Fruit fly (Drosophila melanogaster): Measurements from ENCODE around the gene CG1636.

CG1636 gene

dm6 chrX:8240431-8240830, 32.8 kb upstream of the CG1636 start, which contains the start of gene CG2147 (continued):
- TF ChIP-seq Ets97D (GFP tag; optimal IDR thresholded peaks at IDR 0.05), result peak; percentile 30
- TF ChIP-seq tna (GFP tag; IDR thresholded peaks at IDR 0.05; ENCODE audit: partially characterized antibody), result peak; percentile 73
- TF ChIP-seq knrl (GFP tag; IDR thresholded peaks at IDR 0.05; ENCODE audit: partially characterized antibody), result peak; percentile 71; the same call in 2 of the 3 replicates
- TF ChIP-seq CG2116 (GFP tag; optimal IDR thresholded peaks at IDR 0.05), result peak; percentile 65
- TF ChIP-seq BEAF-32 (GFP tag; optimal IDR thresholded peaks at IDR 0.05), result peak; percentile 78
- TF ChIP-seq Sry-δ (GFP tag; optimal IDR thresholded peaks at IDR 0.05), result peak; percentile 70
- no peak for TF ChIP-seq CG15696 (tag; optimal IDR thresholded peaks at IDR 0.05)
- TF ChIP-seq zen2 (GFP tag; IDR thresholded peaks at IDR 0.05; ENCODE audit: partially characterized antibody), result peak; percentile 79
- TF ChIP-seq HLH54F (GFP tag; optimal IDR thresholded peaks at IDR 0.05), result no peak
- TF ChIP-seq unpg (GFP tag; optimal IDR thresholded peaks at IDR 0.05), result no peak
- peak; percentile 55 for TF ChIP-seq Med (GFP tag)
- no peak for TF ChIP-seq salm (tag; optimal IDR thresholded peaks at IDR 0.05)
- TF ChIP-seq CG2129 (GFP tag; IDR thresholded peaks at IDR 0.05; ENCODE audit: partially characterized antibody), result peak; percentile 29; the same call in 1 of the 2 replicates
- TF ChIP-seq Scr (GFP tag; IDR thresholded peaks at IDR 0.05; ENCODE audit: partially characterized antibody), result peak; percentile 81
- TF ChIP-seq Aef1 (GFP tag; IDR thresholded peaks at IDR 0.05), result no peak
- peak; percentile 10 for TF ChIP-seq CG14710 (tag; optimal IDR thresholded peaks at IDR 0.05)

DNA sequence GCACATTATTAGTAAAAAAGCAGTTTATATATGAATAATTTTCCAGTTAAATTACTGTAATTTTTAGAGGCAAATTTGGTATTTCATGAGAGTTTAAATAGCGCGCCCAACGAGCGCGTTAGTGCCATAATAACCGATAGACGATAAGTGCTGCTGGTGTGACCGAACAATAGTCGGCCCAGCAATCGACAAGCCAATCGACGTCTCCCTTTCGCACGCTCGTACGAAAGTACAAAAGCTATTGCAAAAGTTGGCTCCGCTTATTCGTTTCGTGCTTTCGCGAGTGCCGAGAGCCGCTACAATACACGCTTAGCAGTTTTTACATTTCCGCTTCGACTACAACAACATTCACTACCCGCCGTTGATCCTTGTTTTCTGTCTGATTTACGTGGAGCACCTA, 30.9 kb upstream of the CG1636 start, which contains the start of gene Trxr1:
Gene Trxr1 (plus strand): TSS at position 231 of the 400 bp plus-strand sequence.
- TF ChIP-seq CG1832 (GFP tag; optimal IDR thresholded peaks at IDR 0.05) (no peak), trh (GFP tag; optimal IDR thresholded peaks at IDR 0.05) (no peak), nmo (GFP tag; optimal IDR thresholded peaks at IDR 0.05) (no peak), Myb (GFP tag; optimal IDR thresholded peaks at IDR 0.05) (peak; percentile 10), ftz-f1 (GFP tag; optimal IDR thresholded peaks at IDR 0.05) (no peak), H2.0 (GFP tag; IDR thresholded peaks at IDR 0.05) (no peak), unc-4 (GFP tag; IDR thresholded peaks at IDR 0.05; ENCODE audit: partially characterized antibody) (peak; percentile 54), CG7745 (tag; optimal IDR thresholded peaks at IDR 0.05) (no peak), lilli (GFP tag; optimal IDR thresholded peaks at IDR 0.05) (peak; percentile 12), CG8765 (GFP tag; IDR thresholded peaks at IDR 0.05) (no peak), dm (GFP tag; optimal IDR thresholded peaks at IDR 0.05) (no peak), scrt (GFP tag; optimal IDR thresholded peaks at IDR 0.05) (no peak), cg (GFP tag; optimal IDR thresholded peaks at IDR 0.05) (no peak), inv (GFP tag; IDR thresholded peaks at IDR 0.05; ENCODE audit: partially characterized antibody) (0 out of 2 replicates have a peak, but pooled peaks have one; percentile 26), CG1647 (GFP tag; optimal IDR thresholded peaks at IDR 0.05) (no peak), sima (GFP tag; optimal IDR thresholded peaks at IDR 0.05) (no peak), hth (optimal IDR thresholded peaks at IDR 0.05) (no peak), Sry-β (GFP tag; optimal IDR thresholded peaks at IDR 0.05) (no peak), usp (GFP tag; optimal IDR thresholded peaks at IDR 0.05) (no peak), CG32767 (GFP tag; IDR thresholded peaks at IDR 0.05) (no peak), Antp (GFP tag; optimal IDR thresholded peaks at IDR 0.05) (no peak), corto (GFP tag; optimal IDR thresholded peaks at IDR 0.05) (no peak), ato (GFP tag; IDR thresholded peaks at IDR 0.05; ENCODE audit: partially characterized antibody) (peak; percentile 53; the same call in 1 of the 2 replicates), CG12391 (tag; optimal IDR thresholded peaks at IDR 0.05) (no peak), klu (GFP tag; IDR thresholded peaks at IDR 0.05) (no peak), CG16779 (GFP tag; IDR thresholded peaks at IDR 0.05) (no peak), CG8290 (GFP tag; optimal IDR thresholded peaks at IDR 0.05) (no peak), CG8290 (tag; optimal IDR thresholded peaks at IDR 0.05) (peak in 1 of 2 experiments; percentile 15), crc (GFP tag; optimal IDR thresholded peaks at IDR 0.05) (no peak), ems (GFP tag; optimal IDR thresholded peaks at IDR 0.05) (no peak), CG18599 (GFP tag; optimal IDR thresholded peaks at IDR 0.05) (no peak), ci (GFP tag; IDR thresholded peaks at IDR 0.05) (no peak), CG8388 (GFP tag; optimal IDR thresholded peaks at IDR 0.05) (no peak), YL-1 (GFP tag; optimal IDR thresholded peaks at IDR 0.05) (no peak), gro (GFP tag; optimal IDR thresholded peaks at IDR 0.05) (no peak)
